Fruit fly (Drosophila melanogaster): Measurements from ENCODE around the gene CG33116.

DNA sequence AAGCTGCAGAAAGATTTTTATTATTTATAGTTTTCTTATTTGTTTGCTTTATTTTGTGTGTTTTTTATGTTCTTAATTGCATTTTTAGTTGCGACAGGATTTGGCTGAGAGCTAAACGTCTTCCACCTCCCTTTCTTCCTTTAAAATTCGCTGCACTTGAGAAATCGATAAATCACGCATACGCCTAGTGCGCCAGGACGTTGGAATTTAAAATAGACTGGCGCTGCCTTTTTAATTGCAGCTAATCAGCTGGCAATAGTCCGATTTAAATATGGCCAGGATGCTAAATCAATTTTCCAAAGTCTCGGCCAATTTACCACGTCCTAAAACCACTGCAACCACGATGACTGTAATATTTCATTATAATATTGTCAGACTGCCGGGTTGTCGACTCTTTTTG is 6.4 kb upstream of the CG33116 start:
- no peak for TF ChIP-seq CTCF (optimal IDR thresholded peaks at IDR 0.05)
- no peak for TF ChIP-seq CG8478 (optimal IDR thresholded peaks at IDR 0.05)
